Worm (Caenorhabditis elegans): ENCODE measurements around the gene ule-4.

ule-4 gene

ce11 chrIV:13694600-13694999, 47.1 kb upstream of the ule-4 start (continued):
- TF ChIP-seq sea-2 (GFP tag; optimal IDR thresholded peaks at IDR 0.05) = no peak
- TF ChIP-seq nhr-25 (tag; optimal IDR thresholded peaks at IDR 0.05) = no peak
- TF ChIP-seq nhr-11 (tag; optimal IDR thresholded peaks at IDR 0.05) = no peak
- no peak for TF ChIP-seq ceh-16 (tag; optimal IDR thresholded peaks at IDR 0.05)
- TF ChIP-seq nhr-76 (tag; optimal IDR thresholded peaks at IDR 0.05) = no peak
- TF ChIP-seq nhr-77 (tag; optimal IDR thresholded peaks at IDR 0.05) = no peak
- no peak for TF ChIP-seq egl-5 (tag; optimal IDR thresholded peaks at IDR 0.05)
- no peak for TF ChIP-seq unc-39 (tag; optimal IDR thresholded peaks at IDR 0.05)
- TF ChIP-seq mdl-1 (tag; optimal IDR thresholded peaks at IDR 0.05) = no peak

ce11 chrIV:13693976-13694375, 46.5 kb upstream of the ule-4 start:
- TF ChIP-seq fos-1 (tag; optimal IDR thresholded peaks at IDR 0.05) (no peak), nhr-43 (tag; optimal IDR thresholded peaks at IDR 0.05; ENCODE audit: poor library complexity, severe bottlenecking) (no peak), jun-1 (tag; optimal IDR thresholded peaks at IDR 0.05) (no peak), snpc-4 (tag; optimal IDR thresholded peaks at IDR 0.05) (no peak), nfya-1 (tag; optimal IDR thresholded peaks at IDR 0.05; ENCODE audit: insufficient read depth) (no peak), R02D3.7 (tag; optimal IDR thresholded peaks at IDR 0.05) (no peak), hmg-11 (tag; optimal IDR thresholded peaks at IDR 0.05) (no peak), skn-1 (tag; optimal IDR thresholded peaks at IDR 0.05) (no peak), elt-1 (tag; optimal IDR thresholded peaks at IDR 0.05) (no peak), mdl-1 (tag; optimal IDR thresholded peaks at IDR 0.05) (no peak), ama-1 (optimal IDR thresholded peaks at IDR 0.05) (no peak), nhr-11 (tag; optimal IDR thresholded peaks at IDR 0.05) (no peak), unc-62 (GFP tag; optimal IDR thresholded peaks at IDR 0.05) (no peak), lin-15B (tag; optimal IDR thresholded peaks at IDR 0.05) (no peak), nhr-77 (tag; optimal IDR thresholded peaks at IDR 0.05) (no peak)

- TF ChIP-seq elt-2 (tag; optimal IDR thresholded peaks at IDR 0.05) = no peak
- peak; percentile 79 for TF ChIP-seq egl-5 (tag; optimal IDR thresholded peaks at IDR 0.05)
- TF ChIP-seq ceh-9 (tag; optimal IDR thresholded peaks at IDR 0.05) = no peak
- no peak for TF ChIP-seq pqm-1 (tag; optimal IDR thresholded peaks at IDR 0.05)
Observed at ce11 chrIV:13692522-13692921, 45.1 kb upstream of the ule-4 start.

ce11 chrIV:13689302-13689880, 41.9 kb upstream of the ule-4 start, which contains the start of gene T23G4.2:
Gene T23G4.2 (minus strand): TSS chrIV:13689556.
- peak; percentile 76 for TF ChIP-seq unc-62 (GFP tag; optimal IDR thresholded peaks at IDR 0.05)
- no peak for TF ChIP-seq nhr-43 (tag; optimal IDR thresholded peaks at IDR 0.05; ENCODE audit: poor library complexity, severe bottlenecking)
- no peak for TF ChIP-seq ceh-82 (tag; optimal IDR thresholded peaks at IDR 0.05)
- peak; percentile 77 for TF ChIP-seq lin-39 (tag; optimal IDR thresholded peaks at IDR 0.05)
- TF ChIP-seq mdl-1 (tag; optimal IDR thresholded peaks at IDR 0.05) = no peak
- no peak for TF ChIP-seq nhr-237 (tag; optimal IDR thresholded peaks at IDR 0.05)
- TF ChIP-seq nhr-23 (tag; optimal IDR thresholded peaks at IDR 0.05) = no peak
- TF ChIP-seq ceh-28 (tag; optimal IDR thresholded peaks at IDR 0.05) = peak; percentile 15
- TF ChIP-seq ztf-11 (tag; optimal IDR thresholded peaks at IDR 0.05) = no peak
- no peak for TF ChIP-seq jun-1 (tag; optimal IDR thresholded peaks at IDR 0.05)

- TF ChIP-seq unc-39 (tag; optimal IDR thresholded peaks at IDR 0.05) (no peak), elt-1 (tag; optimal IDR thresholded peaks at IDR 0.05) (no peak), ceh-9 (tag; optimal IDR thresholded peaks at IDR 0.05) (no peak), lsy-12 (tag; optimal IDR thresholded peaks at IDR 0.05) (no peak), nhr-25 (tag; optimal IDR thresholded peaks at IDR 0.05) (no peak)
Observed at ce11 chrIV:13687631-13688030, 40.2 kb upstream of the ule-4 start.

- TF ChIP-seq nhr-43 (tag; optimal IDR thresholded peaks at IDR 0.05; ENCODE audit: poor library complexity, severe bottlenecking) (no peak), R02D3.7 (tag; optimal IDR thresholded peaks at IDR 0.05) (peak; percentile 32)
Observed at ce11 chrIV:13686965-13687425, 39.5 kb upstream of the ule-4 start, which contains the start of gene nyn-1. Gene nyn-1 (minus strand): TSS chrIV:13687015.
